Fruit fly (Drosophila melanogaster) whole organism, adult: ENCODE results near the gene ck.
A peak's percentile ranks its signal among the peaks of the same experiment; 100 is the strongest.

Source experiments
- CG11617 ChIP-seq: fragments of 200-800 bp; sonication (Bioruptor generic); optimal IDR thresholded peaks from 2 replicates; lab custom pipeline; 2017; ENCODE audit warnings: mild to moderate bottlenecking, missing biosample characterization, missing genetic modification reagents, missing genetic modification characterization
- CG12768 ChIP-seq: fragments of 200-800 bp; sonication (Bioruptor generic); optimal IDR thresholded peaks from 2 replicates; lab custom pipeline; 2017; ENCODE audit warnings: missing biosample characterization, missing genetic modification characterization, mild to moderate bottlenecking, moderate library complexity, missing genetic modification reagents
- CG14711 ChIP-seq: fragments of 200-800 bp; sonication (Bioruptor generic); optimal IDR thresholded peaks from 2 replicates; lab custom pipeline; 2018; ENCODE audit warnings: missing biosample characterization, mild to moderate bottlenecking, missing genetic modification characterization, moderate library complexity
- CG1620 ChIP-seq: fragments of 200-800 bp; sonication (Bioruptor generic); optimal IDR thresholded peaks from 2 replicates; lab custom pipeline; 2016; ENCODE audit warnings: missing biosample characterization, missing genetic modification characterization
- CG33017 ChIP-seq: fragments of 200-800 bp; sonication (Bioruptor generic); optimal IDR thresholded peaks from 2 replicates; lab custom pipeline; 2018; ENCODE audit warnings: missing biosample characterization, mild to moderate bottlenecking, missing genetic modification characterization, moderate library complexity
- CG5204 ChIP-seq: fragments of 200-800 bp; sonication (Bioruptor generic); optimal IDR thresholded peaks from 2 replicates; lab custom pipeline; 2016; ENCODE audit warnings: missing biosample characterization, missing genetic modification characterization
- CG7045 ChIP-seq: fragments of 200-800 bp; sonication (Bioruptor generic); optimal IDR thresholded peaks from 2 replicates; lab custom pipeline; 2017; ENCODE audit warnings: missing biosample characterization, mild to moderate bottlenecking, missing genetic modification characterization
- CG7101 ChIP-seq: fragments of 200-800 bp; sonication (Bioruptor generic); optimal IDR thresholded peaks from 2 replicates; lab custom pipeline; 2018; ENCODE audit warnings: missing biosample characterization, mild to moderate bottlenecking, missing genetic modification characterization, moderate library complexity
- Clk ChIP-seq: fragments of 200-800 bp; sonication (Bioruptor generic); optimal IDR thresholded peaks from 2 replicates; lab custom pipeline; 2017; ENCODE audit warnings: missing biosample characterization, missing genetic modification characterization
- Crg-1 ChIP-seq: fragments of 200-800 bp; sonication (Bioruptor generic); optimal IDR thresholded peaks from 2 replicates; lab custom pipeline; 2016; ENCODE audit warnings: missing biosample characterization, missing genetic modification characterization
- Hr96 ChIP-seq: fragments of 200-800 bp; sonication (Bioruptor generic); optimal IDR thresholded peaks from 2 replicates; lab custom pipeline; 2016; ENCODE audit warnings: missing biosample characterization, missing genetic modification characterization
- Mnt ChIP-seq: fragments of 200-800 bp; sonication (Bioruptor generic); optimal IDR thresholded peaks from 2 replicates; lab custom pipeline; 2016; ENCODE audit warnings: missing biosample characterization, mild to moderate bottlenecking, missing genetic modification characterization
- bab1 ChIP-seq: fragments of 200-800 bp; sonication (Bioruptor generic); optimal IDR thresholded peaks from 3 replicates; lab custom pipeline; 2019; ENCODE audit warnings: missing biosample characterization, mild to moderate bottlenecking, missing genetic modification characterization, moderate library complexity
- cic ChIP-seq: fragments of 200-800 bp; sonication (Bioruptor generic); optimal IDR thresholded peaks from 2 replicates; lab custom pipeline; 2017; ENCODE audit warnings: missing biosample characterization, mild to moderate bottlenecking, missing genetic modification characterization, moderate library complexity
- cnc ChIP-seq, 2 experiments: fragments of >200 bp; optimal IDR thresholded peaks; 2 replicates each; lab custom pipeline; 2017
- kay ChIP-seq: fragments of 200-800 bp; sonication (Bioruptor generic); peaks from one replicate; lab custom pipeline; 2016; ENCODE audit warnings: missing biosample characterization, missing genetic modification characterization, borderline replicate concordance
- ovo ChIP-seq: fragments of 200-800 bp; sonication (Bioruptor generic); optimal IDR thresholded peaks from 2 replicates; lab custom pipeline; 2016; ENCODE audit warnings: missing biosample characterization, missing genetic modification characterization
- pad ChIP-seq: fragments of 200-800 bp; sonication (Bioruptor generic); optimal IDR thresholded peaks from 3 replicates; lab custom pipeline; 2017; ENCODE audit warnings: missing biosample characterization, missing genetic modification characterization, mild to moderate bottlenecking, moderate library complexity, missing genetic modification reagents
- tj ChIP-seq: fragments of 200-800 bp; sonication (Bioruptor generic); optimal IDR thresholded peaks from 3 replicates; lab custom pipeline; 2017; ENCODE audit warnings: missing biosample characterization, mild to moderate bottlenecking, missing genetic modification characterization, moderate library complexity
- toe ChIP-seq: fragments of 200-800 bp; sonication (Bioruptor generic); optimal IDR thresholded peaks from 2 replicates; lab custom pipeline; 2016; ENCODE audit warnings: missing biosample characterization, missing genetic modification characterization

Gene ck

dm6 chr2L:15065663-15066062 is 8.0 kb upstream of the ck start:
- TF ChIP-seq cnc (optimal IDR thresholded peaks at IDR 0.05; lab: Kevin White, UChicago) (peak in 1 of 2 experiments; percentile 26), CG12768 (GFP tag; lab: Kevin White, UChicago) (no peak)

- no peak for TF ChIP-seq CG11617 (GFP tag; lab: Kevin White, UChicago)
- no peak for TF ChIP-seq Clk (GFP tag; lab: Kevin White, UChicago)
- no peak for TF ChIP-seq Hr96
- TF ChIP-seq cnc (optimal IDR thresholded peaks at IDR 0.05; lab: Kevin White, UChicago): no peak
- TF ChIP-seq CG7101 (tag; lab: Kevin White, UChicago): no peak
- peak; percentile 42 for TF ChIP-seq pad (GFP tag; lab: Kevin White, UChicago)
- no peak for TF ChIP-seq Mnt (GFP tag; lab: Kevin White, UChicago)
- no peak for TF ChIP-seq bab1
- TF ChIP-seq ovo (GFP tag; lab: Kevin White, UChicago): peak; percentile 41
- TF ChIP-seq CG1620: no peak
- TF ChIP-seq CG14711: peak; percentile 91
- TF ChIP-seq kay: no peak
- TF ChIP-seq toe (GFP tag; lab: Kevin White, UChicago): no peak
- no peak for TF ChIP-seq cic (GFP tag; lab: Kevin White, UChicago)
Observed at dm6 chr2L:15062095-15062494, 4.4 kb upstream of the ck start.

- no peak for TF ChIP-seq cic (GFP tag; lab: Kevin White, UChicago)
- no peak for TF ChIP-seq Mnt (GFP tag; lab: Kevin White, UChicago)
- TF ChIP-seq kay: peak; percentile 81
Observed at dm6 chr2L:15061368-15061767, 3.7 kb upstream of the ck start, which contains the start of the genes solo and vas. Gene solo, plus strand, starts transcription at chr2L:15061656. Gene vas, plus strand, starts transcription at chr2L:15061656.

- TF ChIP-seq Mnt (GFP tag; lab: Kevin White, UChicago): peak; percentile 10
- TF ChIP-seq ovo (GFP tag; lab: Kevin White, UChicago): no peak
- no peak for TF ChIP-seq CG33017
Observed at dm6 chr2L:15060580-15061005, 2.9 kb upstream of the ck start, which contains the start of gene TfIIS. Gene TfIIS, minus strand, starts transcription at chr2L:15060757.

- no peak for TF ChIP-seq Hr96
- no peak for TF ChIP-seq Clk (GFP tag; lab: Kevin White, UChicago)
- TF ChIP-seq kay: peak; percentile 74
- TF ChIP-seq CG12768 (GFP tag; lab: Kevin White, UChicago): no peak
Observed at dm6 chr2L:15059000-15059399, 1.3 kb upstream of the ck start.

- no peak for TF ChIP-seq CG14711
- TF ChIP-seq tj (GFP tag; lab: Kevin White, UChicago): no peak
- TF ChIP-seq CG1620: no peak
- no peak for TF ChIP-seq kay
- TF ChIP-seq cic (GFP tag; lab: Kevin White, UChicago): no peak
Observed at dm6 chr2L:15058118-15058402, 398 bp upstream of the ck start, which contains the start of gene CG33679. Gene CG33679, plus strand, starts transcription at chr2L:15058303.

dm6 chr2L:15056359-15057220 is 1.1 kb downstream of the ck start:
- TF ChIP-seq CG5204 (no peak), CG14711 (peak; percentile 56), CG7101 (tag; lab: Kevin White, UChicago) (peak; percentile 48), Mnt (GFP tag; lab: Kevin White, UChicago) (peak; percentile 30), kay (peak; percentile 66), CG1620 (no peak), bab1 (peak; percentile 30), cic (GFP tag; lab: Kevin White, UChicago) (no peak), Clk (GFP tag; lab: Kevin White, UChicago) (no peak), pad (GFP tag; lab: Kevin White, UChicago) (peak; percentile 91), CG12768 (GFP tag; lab: Kevin White, UChicago) (peak; percentile 56), CG11617 (GFP tag; lab: Kevin White, UChicago) (peak; percentile 40), toe (GFP tag; lab: Kevin White, UChicago) (peak; percentile 25), Crg-1 (GFP tag; lab: Kevin White, UChicago) (no peak), cnc (optimal IDR thresholded peaks at IDR 0.05; lab: Kevin White, UChicago) (no peak), Hr96 (peak; percentile 19), tj (GFP tag; lab: Kevin White, UChicago) (peak; percentile 7), CG7045 (GFP tag; lab: Kevin White, UChicago) (peak; percentile 54), ovo (GFP tag; lab: Kevin White, UChicago) (peak; percentile 21), CG33017 (no peak)

dm6 chr2L:15055105-15055504 is 2.6 kb downstream of the ck start:
- TF ChIP-seq CG12768 (GFP tag; lab: Kevin White, UChicago): no peak
- TF ChIP-seq cnc (optimal IDR thresholded peaks at IDR 0.05; lab: Kevin White, UChicago): no peak
- TF ChIP-seq CG7045 (GFP tag; lab: Kevin White, UChicago): no peak
- TF ChIP-seq CG14711: no peak
- TF ChIP-seq cic (GFP tag; lab: Kevin White, UChicago): no peak
